Fruit fly (Drosophila melanogaster): ENCODE data around the gene Ccdc56.

DNA sequence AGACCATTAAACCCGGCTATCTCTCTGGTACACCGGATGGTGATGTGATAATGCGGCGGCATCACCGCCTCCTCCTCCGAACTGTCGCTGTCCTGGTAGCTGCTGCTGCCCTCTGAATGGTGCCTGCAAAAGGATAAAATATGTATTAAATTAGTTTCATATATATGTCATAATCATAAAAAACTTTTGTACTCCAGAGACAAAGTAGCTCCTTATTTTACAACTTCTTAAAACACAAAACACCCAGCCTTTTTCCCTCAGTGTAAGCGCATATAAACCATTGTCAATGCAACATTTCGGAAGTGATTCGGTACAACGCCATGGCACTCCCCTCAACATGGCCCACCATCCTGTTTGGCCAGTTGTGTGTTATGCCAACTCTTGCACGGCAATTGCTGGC is 7.1 kb upstream of the Ccdc56 start:
- TF ChIP-seq br (GFP tag; optimal IDR thresholded peaks at IDR 0.05) (no peak), Vsx2 (GFP tag; optimal IDR thresholded peaks at IDR 0.05; ENCODE audit: partially characterized antibody) (no peak), psq (GFP tag; optimal IDR thresholded peaks at IDR 0.05) (no peak), foxo (GFP tag; optimal IDR thresholded peaks at IDR 0.05) (no peak), Myc (optimal IDR thresholded peaks at IDR 0.05) (no peak), h (GFP tag; optimal IDR thresholded peaks at IDR 0.05) (no peak)

Data from whole organism, wandering third instar larva.